Worm (Caenorhabditis elegans): ENCODE data around the gene best-14.

Gene best-14

DNA sequence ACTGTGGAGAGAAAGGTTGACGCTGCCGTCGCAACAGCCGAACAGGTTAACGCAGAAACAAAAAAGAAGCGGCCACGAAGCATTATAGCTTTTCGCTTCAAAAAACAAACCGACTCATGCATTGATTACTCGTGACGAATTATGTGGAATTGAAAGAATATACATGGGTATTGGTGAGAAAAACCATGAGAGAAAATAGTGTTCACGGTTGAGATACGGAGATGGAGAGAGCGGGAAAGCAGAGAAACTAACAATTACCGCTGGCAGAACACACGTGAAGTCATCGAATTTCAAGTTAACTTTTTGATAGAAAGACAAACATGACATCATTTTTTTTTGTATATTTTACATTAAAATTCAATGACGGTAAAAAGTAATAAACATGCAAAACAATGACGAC, 22.5 kb upstream of the best-14 start:
- TF ChIP-seq ama-1 (optimal IDR thresholded peaks at IDR 0.05) (no peak), tbx-37 (GFP tag; conservative IDR thresholded peaks at IDR 0.05) (no peak), hnd-1 (tag; optimal IDR thresholded peaks at IDR 0.05) (no peak), ets-7 (tag; optimal IDR thresholded peaks at IDR 0.05) (no peak), aly-1 (tag; optimal IDR thresholded peaks at IDR 0.05) (no peak), ceh-36 (tag; optimal IDR thresholded peaks at IDR 0.05) (no peak), hmbx-1 (tag; optimal IDR thresholded peaks at IDR 0.05) (no peak), sea-1 (GFP tag; conservative IDR thresholded peaks at IDR 0.05) (no peak), tbx-11 (GFP tag; IDR thresholded peaks at IDR 0.05) (no peak), scrt-1 (GFP tag; IDR thresholded peaks at IDR 0.05) (no peak)

DNA sequence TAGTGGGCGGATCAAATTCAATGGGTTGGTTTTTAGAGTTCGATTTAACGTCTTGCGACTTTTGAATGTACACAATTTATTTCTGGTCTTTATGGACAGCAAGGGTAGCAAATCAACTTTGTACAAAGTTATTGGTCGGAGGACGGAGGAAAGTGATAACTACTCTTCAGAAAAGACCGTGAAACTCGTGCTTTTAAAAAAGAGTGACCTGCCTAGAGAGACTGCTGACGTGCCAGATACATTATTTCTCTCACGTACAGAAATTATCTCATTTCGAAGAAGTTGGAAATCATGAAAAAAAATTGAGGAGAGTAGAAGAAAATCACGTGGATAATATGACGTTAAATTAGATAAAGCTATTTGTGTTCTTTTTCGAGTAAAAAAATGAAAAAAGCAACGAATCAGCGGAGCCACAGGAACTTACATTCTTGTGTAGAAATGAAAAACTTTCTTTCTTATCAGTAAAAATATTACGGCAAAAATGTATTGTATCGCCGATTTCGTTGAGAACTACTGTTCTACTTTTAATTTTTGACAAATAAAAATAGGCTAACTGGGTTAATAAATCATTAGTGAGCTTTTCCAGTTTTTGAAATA, 21.6 kb upstream of the best-14 start, which contains the start of gene ppm-1.A:
Gene ppm-1.A, minus strand, starts transcription at position 294 of the 597 bp plus-strand sequence.
- TF ChIP-seq hmbx-1 (tag; optimal IDR thresholded peaks at IDR 0.05), result no peak
- TF ChIP-seq F13C5.2 (tag; optimal IDR thresholded peaks at IDR 0.05), result no peak
- no peak for TF ChIP-seq B0310.2 (tag; optimal IDR thresholded peaks at IDR 0.05)
- TF ChIP-seq tbx-11 (GFP tag; IDR thresholded peaks at IDR 0.05), result no peak
- TF ChIP-seq hnd-1 (tag; optimal IDR thresholded peaks at IDR 0.05), result no peak
- TF ChIP-seq sea-1 (GFP tag; conservative IDR thresholded peaks at IDR 0.05), result no peak
- TF ChIP-seq scrt-1 (GFP tag; IDR thresholded peaks at IDR 0.05), result no peak
- no peak for TF ChIP-seq tra-4 (tag; optimal IDR thresholded peaks at IDR 0.05)
- no peak for TF ChIP-seq flt-1 (GFP tag; IDR thresholded peaks at IDR 0.05)
- no peak for TF ChIP-seq ama-1 (optimal IDR thresholded peaks at IDR 0.05)
- no peak for TF ChIP-seq ets-7 (tag; optimal IDR thresholded peaks at IDR 0.05)
- no peak for TF ChIP-seq pes-1 (GFP tag; IDR thresholded peaks at IDR 0.05)

DNA sequence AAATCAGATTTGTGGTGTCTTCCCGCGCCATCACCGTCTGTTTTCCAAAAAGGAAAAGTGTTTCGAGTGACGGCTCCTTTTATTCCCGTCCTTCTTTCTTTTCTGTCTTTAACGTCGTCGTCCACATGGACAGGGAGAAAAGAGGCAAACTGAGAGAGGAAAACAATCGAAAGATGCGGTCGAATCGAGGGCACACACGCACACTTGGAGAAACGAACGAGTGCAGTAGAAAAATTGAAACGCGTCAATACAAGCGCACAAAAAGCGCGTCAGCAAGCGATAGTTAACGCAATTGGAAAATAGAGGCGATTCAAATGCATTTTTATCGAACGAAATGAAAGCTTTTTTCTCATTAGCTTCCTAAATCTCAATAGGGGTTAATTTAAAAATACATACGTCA, 21.0 kb upstream of the best-14 start:
- no peak for TF ChIP-seq B0310.2 (tag; optimal IDR thresholded peaks at IDR 0.05)
- no peak for TF ChIP-seq tbx-11 (GFP tag; IDR thresholded peaks at IDR 0.05)
- TF ChIP-seq hmg-4 (GFP tag; optimal IDR thresholded peaks at IDR 0.05), result peak; percentile 50
- no peak for TF ChIP-seq aly-1 (tag; optimal IDR thresholded peaks at IDR 0.05)
- peak; percentile 11 for TF ChIP-seq F13C5.2 (tag; optimal IDR thresholded peaks at IDR 0.05)
- no peak for TF ChIP-seq scrt-1 (GFP tag; IDR thresholded peaks at IDR 0.05)

DNA sequence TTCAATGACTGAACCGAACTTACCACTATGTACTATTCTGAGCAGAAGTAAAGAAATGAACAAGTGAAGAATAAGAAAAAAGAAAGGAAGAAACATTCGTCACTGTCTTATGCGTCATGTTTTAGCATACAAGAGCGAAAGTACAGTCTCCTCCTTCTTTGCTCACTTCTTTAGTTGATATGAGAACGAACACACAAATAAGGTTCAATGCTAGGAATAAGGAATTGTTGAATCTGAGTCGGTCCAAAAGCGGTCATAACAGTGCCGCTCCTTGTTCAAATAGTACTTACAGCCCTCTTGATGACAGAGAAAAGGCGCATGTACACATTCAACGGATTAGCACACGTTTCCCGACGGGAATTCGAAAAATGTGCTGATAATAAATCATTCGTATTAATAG, 18.7 kb upstream of the best-14 start, which contains the start of gene F25D1.8:
Gene F25D1.8, plus strand, starts transcription at position 301 of the 400 bp plus-strand sequence.
- no peak for TF ChIP-seq B0310.2 (tag; optimal IDR thresholded peaks at IDR 0.05)
- TF ChIP-seq flt-1 (GFP tag; IDR thresholded peaks at IDR 0.05), result no peak
- no peak for TF ChIP-seq ceh-13 (GFP tag; optimal IDR thresholded peaks at IDR 0.05)
- TF ChIP-seq ets-7 (tag; optimal IDR thresholded peaks at IDR 0.05), result no peak
- TF ChIP-seq scrt-1 (GFP tag; IDR thresholded peaks at IDR 0.05), result no peak
- no peak for TF ChIP-seq tbx-11 (GFP tag; IDR thresholded peaks at IDR 0.05)
- no peak for TF ChIP-seq ama-1 (optimal IDR thresholded peaks at IDR 0.05)
- TF ChIP-seq hnd-1 (tag; optimal IDR thresholded peaks at IDR 0.05), result no peak
- no peak for TF ChIP-seq hmg-4 (GFP tag; optimal IDR thresholded peaks at IDR 0.05)
- TF ChIP-seq tbx-37 (GFP tag; conservative IDR thresholded peaks at IDR 0.05), result no peak

DNA sequence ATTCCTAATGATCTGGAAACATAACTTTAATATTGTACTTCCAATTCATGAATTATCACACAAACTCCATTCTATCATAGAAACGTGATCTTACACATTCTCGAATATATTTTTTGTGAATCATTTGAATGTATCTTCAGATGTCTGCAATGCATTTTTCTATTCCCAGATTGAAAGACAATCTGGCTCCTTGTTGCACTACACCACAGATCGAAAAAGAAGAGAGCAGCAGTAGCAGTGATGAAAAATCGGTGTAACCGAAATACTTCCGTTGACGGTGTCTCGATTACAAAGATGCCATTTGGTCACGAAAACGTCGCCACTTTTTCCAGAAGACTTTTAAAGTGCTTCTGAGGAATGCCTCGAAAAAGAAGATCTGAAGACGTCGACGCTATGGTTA, 17.8 kb upstream of the best-14 start, which contains the start of gene degt-1:
Gene degt-1, plus strand, starts transcription at position 301 of the 400 bp plus-strand sequence.
- TF ChIP-seq ama-1 (optimal IDR thresholded peaks at IDR 0.05), result no peak
- TF ChIP-seq flt-1 (GFP tag; IDR thresholded peaks at IDR 0.05), result no peak
- TF ChIP-seq F13C5.2 (tag; optimal IDR thresholded peaks at IDR 0.05), result no peak
- no peak for TF ChIP-seq hmbx-1 (tag; optimal IDR thresholded peaks at IDR 0.05)
- TF ChIP-seq sea-1 (GFP tag; conservative IDR thresholded peaks at IDR 0.05), result no peak
- no peak for TF ChIP-seq aly-1 (tag; optimal IDR thresholded peaks at IDR 0.05)
- no peak for TF ChIP-seq hmg-4 (GFP tag; optimal IDR thresholded peaks at IDR 0.05)
- no peak for TF ChIP-seq tbx-11 (GFP tag; IDR thresholded peaks at IDR 0.05)
- no peak for TF ChIP-seq scrt-1 (GFP tag; IDR thresholded peaks at IDR 0.05)
- TF ChIP-seq B0310.2 (tag; optimal IDR thresholded peaks at IDR 0.05), result no peak
- TF ChIP-seq ceh-13 (GFP tag; optimal IDR thresholded peaks at IDR 0.05), result no peak
- TF ChIP-seq hnd-1 (tag; optimal IDR thresholded peaks at IDR 0.05), result no peak
- TF ChIP-seq pes-1 (GFP tag; IDR thresholded peaks at IDR 0.05), result no peak

DNA sequence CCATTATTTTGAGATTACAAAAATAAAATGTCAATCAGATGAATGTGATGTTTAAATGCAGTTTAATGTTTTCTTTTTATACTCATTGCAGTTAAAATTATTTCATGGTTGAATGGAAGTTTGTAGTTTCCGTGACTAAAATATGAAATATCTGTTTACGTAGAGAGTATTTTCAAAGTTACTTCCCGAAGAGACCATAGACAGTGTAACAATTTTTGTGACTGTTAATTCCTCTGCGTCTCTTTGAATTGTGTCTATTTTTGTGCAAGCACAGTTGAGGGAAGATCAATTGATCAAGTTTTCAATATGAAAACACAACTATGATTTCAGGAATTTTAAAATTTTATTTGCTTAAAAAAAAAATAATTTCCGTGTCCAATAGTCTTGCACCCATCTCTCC, 11.0 kb upstream of the best-14 start, which contains the start of gene F25D1.5:
Gene F25D1.5, minus strand, starts transcription at position 35 of the 400 bp plus-strand sequence.
- TF ChIP-seq tra-4 (tag; optimal IDR thresholded peaks at IDR 0.05) (no peak), tbx-37 (GFP tag; conservative IDR thresholded peaks at IDR 0.05) (no peak), ets-7 (tag; optimal IDR thresholded peaks at IDR 0.05) (no peak), ceh-13 (GFP tag; optimal IDR thresholded peaks at IDR 0.05) (no peak), sea-1 (GFP tag; conservative IDR thresholded peaks at IDR 0.05) (no peak), F13C5.2 (tag; optimal IDR thresholded peaks at IDR 0.05) (no peak), scrt-1 (GFP tag; IDR thresholded peaks at IDR 0.05) (no peak), hmbx-1 (tag; optimal IDR thresholded peaks at IDR 0.05) (no peak), hmg-4 (GFP tag; optimal IDR thresholded peaks at IDR 0.05) (no peak), hnd-1 (tag; optimal IDR thresholded peaks at IDR 0.05) (no peak), ama-1 (optimal IDR thresholded peaks at IDR 0.05) (no peak), B0310.2 (tag; optimal IDR thresholded peaks at IDR 0.05) (no peak), tbx-11 (GFP tag; IDR thresholded peaks at IDR 0.05) (no peak), flt-1 (GFP tag; IDR thresholded peaks at IDR 0.05) (no peak), ceh-36 (tag; optimal IDR thresholded peaks at IDR 0.05) (no peak), aly-1 (tag; optimal IDR thresholded peaks at IDR 0.05) (no peak), pes-1 (GFP tag; IDR thresholded peaks at IDR 0.05) (no peak)

DNA sequence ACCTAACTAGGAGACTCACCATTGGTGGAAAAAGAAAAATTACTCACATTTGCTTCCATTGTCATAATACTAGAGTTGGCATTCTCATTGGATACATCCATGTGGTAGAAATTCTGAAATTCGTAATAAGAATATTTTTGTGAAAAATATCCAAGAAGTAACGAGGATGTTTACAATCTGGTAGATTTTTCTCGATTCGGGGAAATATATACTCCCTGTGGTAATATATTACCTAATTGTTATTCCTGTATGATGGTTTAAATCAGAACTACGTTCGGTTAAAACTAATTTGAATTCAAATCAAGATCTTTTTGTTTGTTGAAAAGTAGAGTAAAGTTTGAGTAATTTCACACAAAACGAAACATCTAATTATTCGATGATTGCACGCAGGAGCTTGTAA, 8.8 kb upstream of the best-14 start, which contains the start of gene srd-34:
Gene srd-34, minus strand, starts transcription at position 101 of the 400 bp plus-strand sequence.
- TF ChIP-seq sea-1 (GFP tag; conservative IDR thresholded peaks at IDR 0.05), result no peak
- no peak for TF ChIP-seq tbx-37 (GFP tag; conservative IDR thresholded peaks at IDR 0.05)
- no peak for TF ChIP-seq ets-7 (tag; optimal IDR thresholded peaks at IDR 0.05)
- no peak for TF ChIP-seq scrt-1 (GFP tag; IDR thresholded peaks at IDR 0.05)
- TF ChIP-seq aly-1 (tag; optimal IDR thresholded peaks at IDR 0.05), result no peak
- TF ChIP-seq hmbx-1 (tag; optimal IDR thresholded peaks at IDR 0.05), result no peak
- no peak for TF ChIP-seq B0310.2 (tag; optimal IDR thresholded peaks at IDR 0.05)
- TF ChIP-seq pes-1 (GFP tag; IDR thresholded peaks at IDR 0.05), result no peak
- TF ChIP-seq F13C5.2 (tag; optimal IDR thresholded peaks at IDR 0.05), result no peak
- no peak for TF ChIP-seq tra-4 (tag; optimal IDR thresholded peaks at IDR 0.05)
- no peak for TF ChIP-seq flt-1 (GFP tag; IDR thresholded peaks at IDR 0.05)

Measured in whole organism, early embryonic.